Worm (Caenorhabditis elegans): ENCODE data around the gene M60.7.

M60.7 gene

DNA sequence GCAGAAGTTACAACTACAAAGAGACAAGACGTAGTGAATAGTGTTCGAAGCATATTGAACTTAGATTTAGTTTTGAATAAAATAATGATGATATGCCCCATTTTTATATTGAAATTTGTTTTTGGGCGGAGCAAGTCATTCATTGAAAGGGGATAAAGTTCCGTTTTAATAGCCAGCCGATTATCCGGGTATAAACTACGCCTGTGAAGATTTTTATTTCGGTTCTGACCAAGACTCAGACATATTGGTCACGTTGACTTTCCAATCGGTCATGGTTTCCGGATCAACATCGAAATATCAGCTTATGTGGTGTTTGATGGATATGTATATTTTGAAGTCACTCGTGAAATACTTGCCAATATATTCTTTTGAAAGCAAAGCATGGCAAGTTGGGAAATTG lies 42.3 kb downstream of the M60.7 start, which contains the start of gene K02A6.4:
Gene K02A6.4, minus strand, starts transcription at position 101 of the 400 bp plus-strand sequence.
- no peak for TF ChIP-seq hlh-12 (tag; optimal IDR thresholded peaks at IDR 0.05)
- no peak for TF ChIP-seq somi-1 (GFP tag; optimal IDR thresholded peaks at IDR 0.05)
- TF ChIP-seq Y53F4B.3 (GFP tag; IDR thresholded peaks at IDR 0.05) = no peak
- TF ChIP-seq hrde-1 (tag; optimal IDR thresholded peaks at IDR 0.05; ENCODE audit: borderline replicate concordance) = no peak

DNA sequence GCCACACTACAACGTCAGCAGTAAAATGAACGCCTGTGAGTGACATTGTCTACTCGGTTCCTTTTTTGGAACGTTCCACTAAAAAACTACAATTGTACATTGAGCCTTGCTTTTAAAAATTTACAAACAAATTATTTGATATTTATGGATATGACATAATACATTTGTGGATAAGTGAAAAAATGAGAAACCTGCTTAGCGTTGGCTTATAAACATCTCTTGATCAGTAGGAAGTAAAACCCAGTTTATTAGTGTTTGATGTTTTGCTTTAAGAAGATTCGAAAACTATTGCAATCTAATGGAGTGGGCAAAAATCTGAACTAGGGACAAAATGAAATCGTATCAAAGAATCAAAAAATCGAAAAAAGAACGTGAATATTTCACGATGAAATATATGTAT lies 44.0 kb downstream of the M60.7 start:
- TF ChIP-seq ceh-27 (GFP tag; optimal IDR thresholded peaks at IDR 0.05) = no peak
- no peak for TF ChIP-seq dpff-1 (tag; optimal IDR thresholded peaks at IDR 0.05)
- TF ChIP-seq ztf-25 (GFP tag; IDR thresholded peaks at IDR 0.05) = no peak
- TF ChIP-seq sptf-2 (GFP tag; optimal IDR thresholded peaks at IDR 0.05) = no peak
- TF ChIP-seq madf-6 (GFP tag; IDR thresholded peaks at IDR 0.05) = no peak
- no peak for TF ChIP-seq ceh-58 (GFP tag; IDR thresholded peaks at IDR 0.05)
- no peak for TF ChIP-seq snpc-4 (GFP tag; optimal IDR thresholded peaks at IDR 0.05)
- TF ChIP-seq snpc-4 (tag; optimal IDR thresholded peaks at IDR 0.05) = no peak
- TF ChIP-seq Y53F4B.3 (GFP tag; IDR thresholded peaks at IDR 0.05) = no peak
- TF ChIP-seq ets-4 (GFP tag; optimal IDR thresholded peaks at IDR 0.05) = no peak
- TF ChIP-seq him-1 (tag; optimal IDR thresholded peaks at IDR 0.05) = no peak
- no peak for TF ChIP-seq madf-8 (GFP tag; conservative IDR thresholded peaks at IDR 0.05)
- no peak for TF ChIP-seq F55B11.4 (tag; optimal IDR thresholded peaks at IDR 0.05; ENCODE audit: borderline replicate concordance, insufficient read depth)
- TF ChIP-seq ztf-3 (GFP tag; optimal IDR thresholded peaks at IDR 0.05) = no peak
- no peak for TF ChIP-seq hsf-1 (GFP tag; IDR thresholded peaks at IDR 0.05)
- TF ChIP-seq pha-4 (tag; optimal IDR thresholded peaks at IDR 0.05) = no peak

DNA sequence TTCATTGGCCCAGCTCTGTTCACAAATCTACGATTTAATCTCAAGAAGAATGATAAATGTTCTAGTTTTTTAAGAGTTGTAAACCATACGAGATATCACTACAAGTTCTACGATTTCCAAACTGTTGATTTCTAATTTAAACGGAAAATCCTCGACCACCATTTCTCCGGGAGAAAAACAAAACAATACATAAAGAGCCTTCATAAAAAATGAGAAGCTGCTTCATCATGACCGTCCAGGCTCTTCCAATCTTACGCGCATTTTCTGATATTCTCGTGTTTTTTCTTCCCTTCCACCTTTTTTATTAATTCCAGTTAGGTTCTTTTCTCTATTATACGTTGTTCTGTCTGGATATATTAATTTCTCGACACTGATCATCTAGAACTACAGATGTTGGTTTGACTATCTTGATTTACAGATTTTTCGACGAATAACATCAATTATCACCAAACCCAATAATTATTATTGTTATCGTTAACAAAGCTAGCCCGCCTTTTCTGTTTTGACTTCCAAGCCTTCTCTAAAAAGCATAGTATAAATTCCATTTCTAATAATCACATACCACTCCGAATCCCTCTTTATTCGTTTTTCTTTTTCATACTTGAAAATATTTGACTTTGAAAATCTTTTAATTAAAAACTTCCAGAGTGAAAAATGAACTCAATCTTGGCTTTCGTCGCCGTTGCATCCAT lies 46.4 kb downstream of the M60.7 start, which contains the start of gene C47D2.1:
Gene C47D2.1, plus strand, starts transcription at position 642 of the 692 bp plus-strand sequence.
- TF ChIP-seq mel-28 (tag; optimal IDR thresholded peaks at IDR 0.05; ENCODE audit: borderline replicate concordance) (no peak), B0019.2 (GFP tag; conservative IDR thresholded peaks at IDR 0.05) (no peak), dox-1 (GFP tag; IDR thresholded peaks at IDR 0.05) (no peak), nhr-179 (tag; optimal IDR thresholded peaks at IDR 0.05) (no peak), madf-3 (GFP tag; IDR thresholded peaks at IDR 0.05) (no peak), ztf-22 (GFP tag; optimal IDR thresholded peaks at IDR 0.05) (no peak), unc-62 (GFP tag; optimal IDR thresholded peaks at IDR 0.05) (no peak)

DNA sequence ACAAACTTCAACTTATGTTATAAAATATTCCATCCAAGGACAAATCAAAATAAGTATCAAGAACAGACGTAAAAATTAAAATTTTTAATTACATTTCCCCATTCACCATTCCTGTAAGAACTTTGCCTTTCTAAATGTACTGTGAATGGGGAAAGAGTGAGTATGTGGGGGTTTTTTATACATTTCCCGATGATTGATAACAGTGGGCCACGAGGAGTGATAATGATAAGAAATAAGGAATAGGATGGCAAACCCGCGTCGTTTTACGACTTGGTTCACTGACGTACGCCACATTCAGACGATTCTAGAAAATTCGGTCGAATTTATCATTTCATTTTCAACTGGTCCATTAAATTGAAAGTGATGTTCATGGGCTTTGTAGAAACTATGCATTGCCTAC lies 50.0 kb downstream of the M60.7 start, which contains the start of gene cdd-1:
Gene cdd-1, minus strand, starts transcription at position 151 of the 400 bp plus-strand sequence.
- TF ChIP-seq madf-10 (tag; optimal IDR thresholded peaks at IDR 0.05) (peak; percentile 0), egrh-3 (GFP tag; IDR thresholded peaks at IDR 0.05) (no peak), rcor-1 (GFP tag; IDR thresholded peaks at IDR 0.05) (no peak), hsf-1 (GFP tag; IDR thresholded peaks at IDR 0.05) (peak; percentile 71; the same call in 1 of the 2 replicates), T26A5.8 (tag; optimal IDR thresholded peaks at IDR 0.05) (no peak), dpff-1 (tag; optimal IDR thresholded peaks at IDR 0.05) (no peak), tbp1 (GFP tag; optimal IDR thresholded peaks at IDR 0.05) (peak; percentile 26), nhr-80 (tag; optimal IDR thresholded peaks at IDR 0.05) (peak; percentile 73), ets-4 (GFP tag; optimal IDR thresholded peaks at IDR 0.05) (no peak), pha-4 (tag; optimal IDR thresholded peaks at IDR 0.05) (no peak), lin-40 (tag; optimal IDR thresholded peaks at IDR 0.05) (peak; percentile 50), K11D2.4 (GFP tag; IDR thresholded peaks at IDR 0.05) (no peak), mes-4 (tag; optimal IDR thresholded peaks at IDR 0.05) (no peak)
